Fruit fly (Drosophila melanogaster) whole organism: ENCODE results near the gene CG9760.

Experiments
- CG8478 ChIP-seq: fragments of >200 bp; optimal IDR thresholded peaks from 2 replicates; lab custom pipeline; 2018; ENCODE audit warnings: inconsistent platforms
- Dll ChIP-seq: fragments of >200 bp; optimal IDR thresholded peaks from 2 replicates; lab custom pipeline; 2017
- EcR ChIP-seq, 2 experiments: fragments of >200 bp; optimal IDR thresholded peaks; 2 replicates each; lab custom pipeline; 2017; ENCODE audit warnings: missing biosample characterization in 2 of 2, missing genetic modification characterization in 2 of 2, missing genetic modification reagents in 2 of 2
- pan ChIP-seq: fragments of >200 bp; optimal IDR thresholded peaks from 2 replicates; lab custom pipeline; 2017
- psq ChIP-seq: fragments of >200 bp; optimal IDR thresholded peaks from 2 replicates; lab custom pipeline; 2017
- usp ChIP-seq: fragments of >200 bp; optimal IDR thresholded peaks from 2 replicates; lab custom pipeline; 2017; ENCODE audit warnings: missing biosample characterization, missing genetic modification characterization, mixed read lengths

The CG9760 gene

DNA sequence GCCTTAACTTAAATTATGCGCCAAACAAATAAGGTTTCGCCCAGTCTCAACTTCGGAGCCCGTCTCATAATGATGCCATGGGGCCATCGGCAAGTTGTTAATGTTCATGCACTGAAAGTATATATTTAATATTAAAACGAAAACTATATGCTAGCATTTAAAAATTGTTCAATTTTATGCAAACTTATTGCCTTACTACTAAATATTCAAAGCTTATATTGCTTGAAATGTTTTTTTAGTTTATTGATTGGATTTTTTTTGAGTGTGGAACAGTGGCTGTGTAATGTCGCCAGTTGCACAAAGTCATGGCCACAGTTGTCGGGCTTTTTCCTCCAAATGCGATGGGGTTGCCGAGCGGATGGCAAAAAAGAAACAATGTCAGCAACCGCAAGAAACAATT is 49.3 kb downstream of the CG9760 start:
- TF ChIP-seq EcR (GFP tag; optimal IDR thresholded peaks at IDR 0.05; lab: Kevin White, UChicago) = no peak
- no peak for TF ChIP-seq usp (GFP tag; lab: Kevin White, UChicago)
- no peak for TF ChIP-seq psq (lab: Kevin White, UChicago)
- TF ChIP-seq Dll (lab: Kevin White, UChicago) = no peak
- TF ChIP-seq pan (lab: Kevin White, UChicago) = no peak
- no peak for TF ChIP-seq CG8478 (lab: Kevin White, UChicago)

DNA sequence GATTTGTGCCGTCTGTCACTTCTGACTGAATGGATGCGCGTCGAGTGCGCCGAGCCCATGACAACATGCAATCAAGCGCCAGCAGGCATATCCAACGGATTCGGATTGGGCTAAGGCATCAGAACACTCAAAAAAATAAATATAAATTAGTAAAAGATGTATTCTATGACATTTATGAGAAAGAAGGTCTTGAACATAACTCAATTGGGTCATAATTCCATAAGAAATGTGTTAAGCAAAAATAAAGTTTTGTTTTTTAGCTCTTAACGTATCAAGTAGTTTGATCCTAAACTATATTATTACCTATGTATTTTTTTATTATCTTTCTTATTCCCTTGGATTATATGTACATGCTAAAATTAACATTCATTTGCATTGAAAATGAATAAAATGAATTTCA is 49.9 kb downstream of the CG9760 start:
- TF ChIP-seq usp (GFP tag; lab: Kevin White, UChicago) = no peak

DNA sequence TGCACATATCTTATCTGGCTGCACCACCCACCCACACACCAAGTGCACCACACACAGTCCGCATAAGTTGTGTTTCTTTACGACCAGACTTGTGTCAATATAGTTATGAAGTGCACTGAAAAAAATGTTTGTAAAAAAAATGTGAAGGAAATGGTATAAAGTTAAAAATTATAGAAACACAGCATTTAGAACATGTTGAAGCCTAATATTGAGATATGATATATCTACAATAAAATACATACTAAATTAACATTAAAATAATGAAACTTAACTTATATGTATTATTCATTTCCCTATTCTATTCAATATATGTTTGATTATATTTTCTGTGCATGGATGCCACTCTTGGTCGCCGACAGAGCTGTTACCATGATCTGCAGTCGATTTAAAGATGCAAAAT is 50.6 kb downstream of the CG9760 start:
- TF ChIP-seq EcR (GFP tag; optimal IDR thresholded peaks at IDR 0.05; lab: Kevin White, UChicago) = no peak
- no peak for TF ChIP-seq psq (lab: Kevin White, UChicago)
- TF ChIP-seq Dll (lab: Kevin White, UChicago) = no peak
- no peak for TF ChIP-seq usp (GFP tag; lab: Kevin White, UChicago)
- TF ChIP-seq pan (lab: Kevin White, UChicago) = no peak
- no peak for TF ChIP-seq CG8478 (lab: Kevin White, UChicago)

DNA sequence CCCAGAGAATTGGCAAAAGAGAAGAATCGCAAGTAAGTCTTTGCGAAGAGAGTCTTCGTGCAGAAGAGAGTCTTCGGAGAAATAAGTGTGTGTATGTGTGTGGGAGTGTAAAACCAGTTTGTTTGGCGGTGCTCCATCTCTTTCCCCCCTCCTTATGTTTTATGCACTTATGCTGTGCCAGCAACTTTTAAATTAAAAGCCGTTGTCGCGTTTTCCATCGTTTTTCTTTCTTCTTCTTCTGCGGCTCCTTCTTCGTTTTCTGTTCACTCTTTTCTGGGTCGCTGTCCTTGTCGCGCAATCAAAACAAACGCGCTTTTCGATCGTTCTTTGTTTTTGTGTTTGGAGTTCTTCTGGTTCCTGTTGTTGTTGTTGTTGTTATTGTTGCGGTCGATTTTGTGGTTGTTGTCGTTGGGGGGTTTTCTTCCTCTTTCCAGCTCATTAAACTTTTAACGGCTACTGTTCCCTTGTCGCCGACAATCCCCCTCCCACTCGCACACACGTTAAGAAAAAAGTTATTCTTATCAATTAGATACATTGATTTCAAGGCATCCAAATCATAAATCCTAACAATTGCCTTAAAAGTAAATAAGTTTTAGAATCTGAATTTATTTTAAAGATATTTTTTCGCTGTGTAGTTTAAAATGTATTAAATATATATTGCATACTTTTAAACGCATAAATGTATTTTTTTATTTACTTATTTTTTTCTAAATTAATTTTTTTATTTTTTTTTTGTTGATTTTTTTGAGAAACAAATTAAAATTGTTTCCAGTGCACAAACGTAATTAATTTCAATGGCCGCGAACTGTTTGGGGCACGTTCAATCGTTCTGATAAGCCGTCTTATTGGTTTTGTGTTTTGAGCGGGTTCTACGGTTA is 52.2 kb downstream of the CG9760 start:
- TF ChIP-seq CG8478 (lab: Kevin White, UChicago) (no peak), Dll (lab: Kevin White, UChicago) (no peak), usp (GFP tag; lab: Kevin White, UChicago) (no peak), psq (lab: Kevin White, UChicago) (no peak), pan (lab: Kevin White, UChicago) (no peak), EcR (GFP tag; optimal IDR thresholded peaks at IDR 0.05; lab: Kevin White, UChicago) (peak in 1 of 2 experiments; percentile 77)

DNA sequence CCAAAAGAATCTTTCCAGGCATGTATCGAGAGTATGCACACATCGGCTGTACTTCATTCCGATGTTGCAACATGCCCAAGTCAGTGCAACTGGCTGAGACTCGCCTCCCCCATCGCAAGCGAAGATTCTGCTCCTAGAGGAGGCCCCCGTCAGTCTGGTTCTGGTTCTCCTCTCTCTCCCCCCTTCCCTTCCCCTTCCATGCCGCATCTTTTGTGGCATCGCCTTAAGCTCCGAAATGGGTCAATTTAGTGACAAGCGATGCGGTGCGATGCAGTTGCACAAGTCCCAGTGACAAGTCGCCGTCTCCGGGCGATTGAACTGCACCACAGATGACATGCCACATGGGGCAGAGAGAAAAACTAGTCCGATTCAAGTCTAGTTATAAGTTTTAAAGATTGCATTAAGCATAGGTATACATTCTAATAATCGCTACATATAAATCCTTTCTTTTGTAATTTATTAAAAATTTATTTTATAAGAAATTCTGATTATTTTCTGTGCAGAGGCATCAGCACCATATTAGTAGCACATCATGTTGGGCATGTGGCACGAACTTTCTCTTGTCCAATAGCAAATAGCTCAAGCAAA is 54.4 kb downstream of the CG9760 start:
- TF ChIP-seq EcR (GFP tag; optimal IDR thresholded peaks at IDR 0.05; lab: Kevin White, UChicago) (no peak), usp (GFP tag; lab: Kevin White, UChicago) (no peak), pan (lab: Kevin White, UChicago) (no peak), CG8478 (lab: Kevin White, UChicago) (no peak), psq (lab: Kevin White, UChicago) (no peak)

DNA sequence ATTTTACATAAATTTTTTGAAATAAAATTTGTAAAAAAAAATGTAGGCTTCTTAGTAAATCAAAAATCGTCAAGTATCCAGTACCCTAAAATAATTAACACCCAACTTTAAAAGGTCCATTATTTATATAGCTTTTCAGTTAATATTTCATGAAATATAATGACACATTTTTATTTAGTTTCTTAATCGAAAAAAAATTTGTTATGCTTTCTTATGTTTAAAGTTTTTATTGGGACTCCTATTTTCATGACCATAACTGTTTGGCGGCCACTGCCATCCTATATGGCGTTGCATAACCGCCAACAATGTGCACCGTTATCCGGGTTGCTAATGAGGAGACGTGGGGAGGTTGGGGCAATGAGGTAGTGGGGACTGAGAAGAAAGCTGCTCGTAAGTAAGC is 55.0 kb downstream of the CG9760 start:
- TF ChIP-seq usp (GFP tag; lab: Kevin White, UChicago) = no peak

DNA sequence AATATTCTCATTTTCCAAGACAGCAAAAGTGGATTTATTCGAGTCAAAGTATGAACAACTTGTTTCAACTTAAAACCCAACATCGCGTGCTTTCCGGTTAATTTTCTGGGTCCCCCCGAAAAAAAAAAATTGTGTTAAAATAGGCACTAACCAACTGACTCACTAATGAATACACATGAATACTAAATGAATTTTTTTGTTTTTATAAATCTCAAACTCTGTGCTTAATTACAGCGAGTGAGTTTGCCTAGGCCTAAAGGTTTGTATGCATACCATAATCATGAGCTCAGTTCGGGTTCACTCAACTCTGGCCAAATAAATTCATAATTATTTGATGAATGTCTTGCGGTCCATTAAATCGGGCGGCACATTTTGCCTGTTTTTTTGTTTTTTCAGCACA is 56.2 kb downstream of the CG9760 start:
- TF ChIP-seq CG8478 (lab: Kevin White, UChicago) = no peak
- TF ChIP-seq pan (lab: Kevin White, UChicago) = no peak
- no peak for TF ChIP-seq usp (GFP tag; lab: Kevin White, UChicago)
- TF ChIP-seq psq (lab: Kevin White, UChicago) = no peak
- TF ChIP-seq Dll (lab: Kevin White, UChicago) = no peak
- no peak for TF ChIP-seq EcR (GFP tag; optimal IDR thresholded peaks at IDR 0.05; lab: Kevin White, UChicago)
